Fruit fly (Drosophila melanogaster) whole organism, embryonic: Measurements from ENCODE around the gene aru.
A peak's percentile ranks its signal among the peaks of the same experiment; 100 is the strongest.

Experiments used
- Adf1 ChIP-seq: fragments of 200-800 bp; sonication (Bioruptor generic); IDR thresholded peaks from 2 replicates; pipeline ENCODE4 v1.3.6; 2022; ENCODE audit warnings: missing biosample characterization, missing genetic modification characterization
- Atf6 ChIP-seq: fragments of 200-800 bp; sonication (Bioruptor generic); IDR thresholded peaks from 2 replicates; pipeline ENCODE4 v1.3.6; 2022; ENCODE audit warnings: missing biosample characterization, missing genetic modification characterization
- CG10267 ChIP-seq: fragments of 200-800 bp; sonication (Bioruptor generic); optimal IDR thresholded peaks from 2 replicates; lab custom pipeline; 2018; ENCODE audit warnings: missing biosample characterization, mild to moderate bottlenecking, missing genetic modification characterization, moderate library complexity
- CG17361 ChIP-seq: fragments of 200-800 bp; sonication (Bioruptor generic); IDR thresholded peaks from 3 replicates; pipeline ENCODE4 v1.3.6; 2022; ENCODE audit warnings: missing biosample characterization, missing genetic modification characterization
- CG18262 ChIP-seq: fragments of 200-800 bp; optimal IDR thresholded peaks from 3 replicates; lab custom pipeline; 2019; ENCODE audit warnings: missing biosample characterization, mild to moderate bottlenecking, missing genetic modification characterization, moderate library complexity
- CG18764 ChIP-seq: fragments of 200-800 bp; sonication (Bioruptor generic); optimal IDR thresholded peaks from 3 replicates; lab custom pipeline; 2016; ENCODE audit warnings: missing biosample characterization, missing genetic modification characterization
- CG3281 ChIP-seq: fragments of 200-800 bp; sonication (Bioruptor generic); optimal IDR thresholded peaks from 3 replicates; lab custom pipeline; 2017; ENCODE audit warnings: missing biosample characterization, mild to moderate bottlenecking, missing genetic modification characterization
- CG34376 ChIP-seq: fragments of 200-800 bp; sonication (Bioruptor generic); optimal IDR thresholded peaks from 2 replicates; lab custom pipeline; 2018; ENCODE audit warnings: missing biosample characterization, mild to moderate bottlenecking, missing genetic modification characterization
- CG4424 ChIP-seq: fragments of 200-800 bp; sonication (Bioruptor generic); optimal IDR thresholded peaks from 3 replicates; lab custom pipeline; 2016; ENCODE audit warnings: missing biosample characterization, missing genetic modification characterization
- CG4707 ChIP-seq: fragments of 200-800 bp; sonication (Bioruptor generic); optimal IDR thresholded peaks from 2 replicates; lab custom pipeline; 2018; ENCODE audit warnings: missing biosample characterization, mild to moderate bottlenecking, missing genetic modification characterization, moderate library complexity
- D ChIP-seq, 2 experiments: fragments of 200-800 bp in 1 of 2; fragments of >200 bp in 1 of 2; sonication (Bioruptor generic) in 1 of 2; optimal IDR thresholded peaks; 2 replicates in 1 of 2; 3 replicates in 1 of 2; lab custom pipeline; 2017; ENCODE audit warnings: mild to moderate bottlenecking in 1 of 2, missing biosample characterization in 1 of 2, missing genetic modification characterization in 1 of 2, missing genetic modification reagents in 1 of 2
- Dbx ChIP-seq: fragments of 200-800 bp; sonication (Bioruptor generic); IDR thresholded peaks from 3 replicates; pipeline ENCODE4 v1.3.6; 2022; ENCODE audit warnings: missing biosample characterization, missing genetic modification characterization
- ERR ChIP-seq: fragments of 200-800 bp; sonication (Bioruptor generic); optimal IDR thresholded peaks from 2 replicates; lab custom pipeline; 2016; ENCODE audit warnings: missing biosample characterization, missing genetic modification characterization
- Fer3 ChIP-seq: fragments of 200-800 bp; sonication (Bioruptor generic); optimal IDR thresholded peaks from 2 replicates; lab custom pipeline; 2018; ENCODE audit warnings: missing biosample characterization, mild to moderate bottlenecking, missing genetic modification characterization, moderate library complexity
- HHEX ChIP-seq: fragments of 200-800 bp; sonication (Bioruptor generic); optimal IDR thresholded peaks from 3 replicates; lab custom pipeline; 2017; ENCODE audit warnings: missing biosample characterization, mild to moderate bottlenecking, missing genetic modification characterization, missing genetic modification reagents
- Hand ChIP-seq: fragments of 200-800 bp; sonication (Bioruptor generic); optimal IDR thresholded peaks from 2 replicates; lab custom pipeline; 2017; ENCODE audit warnings: mild to moderate bottlenecking, missing biosample characterization, missing genetic modification reagents, missing genetic modification characterization
- Mrtf ChIP-seq: fragments of 200-800 bp; sonication (Bioruptor generic); IDR thresholded peaks from 3 replicates; pipeline ENCODE4 v1.3.6; 2022; ENCODE audit warnings: missing biosample characterization, missing genetic modification characterization
- NfI ChIP-seq: fragments of 200-800 bp; sonication (Bioruptor generic); optimal IDR thresholded peaks from 3 replicates; lab custom pipeline; 2018; ENCODE audit warnings: missing biosample characterization, mild to moderate bottlenecking, missing genetic modification characterization, moderate library complexity
- Rx ChIP-seq: fragments of 200-800 bp; sonication (Bioruptor generic); IDR thresholded peaks from 2 replicates; pipeline ENCODE4 v1.3.6; 2022; ENCODE audit warnings: missing biosample characterization, missing genetic modification characterization
- Sox100B ChIP-seq: fragments of 200-800 bp; sonication (Bioruptor generic); optimal IDR thresholded peaks from 3 replicates; lab custom pipeline; 2018; ENCODE audit warnings: missing biosample characterization, mild to moderate bottlenecking, missing genetic modification characterization
- Stat92E ChIP-seq, 3 experiments: fragments of >200 bp in 2 of 3; fragments of 200-800 bp in 1 of 3; sonication (Bioruptor generic) in 1 of 3; optimal IDR thresholded peaks; 2 replicates each; lab custom pipeline; 2017 to 2019; ENCODE audit warnings: missing biosample characterization in 3 of 3, missing genetic modification characterization in 3 of 3, mild to moderate bottlenecking in 1 of 3, moderate library complexity in 1 of 3
- Tbp ChIP-seq: fragments of >200 bp; optimal IDR thresholded peaks from 2 replicates; lab custom pipeline; 2018; ENCODE audit warnings: missing biosample characterization, missing genetic modification characterization
- danr ChIP-seq: fragments of 200-800 bp; sonication (Bioruptor generic); IDR thresholded peaks from 2 replicates; pipeline ENCODE4 v1.3.6; 2022; ENCODE audit warnings: missing biosample characterization, missing genetic modification characterization
- dimm ChIP-seq: fragments of 200-800 bp; sonication (Bioruptor generic); IDR thresholded peaks from 2 replicates; pipeline ENCODE4 v1.3.6; 2022; ENCODE audit warnings: missing biosample characterization, missing genetic modification characterization
- disco-r ChIP-seq: fragments of 200-800 bp; sonication (Bioruptor generic); optimal IDR thresholded peaks from 2 replicates; lab custom pipeline; 2016; ENCODE audit warnings: missing biosample characterization, missing genetic modification characterization
- en ChIP-seq: fragments of 200-800 bp; sonication (Bioruptor generic); optimal IDR thresholded peaks from 2 replicates; lab custom pipeline; 2016; ENCODE audit warnings: missing biosample characterization, missing genetic modification characterization
- fd3F ChIP-seq: fragments of 200-800 bp; sonication (Bioruptor generic); optimal IDR thresholded peaks from 2 replicates; lab custom pipeline; 2018; ENCODE audit warnings: missing biosample characterization, mild to moderate bottlenecking, missing genetic modification characterization, moderate library complexity
- gsb ChIP-seq: fragments of 200-800 bp; sonication (Bioruptor generic); IDR thresholded peaks from 2 replicates; pipeline ENCODE4 v1.3.6; 2022; ENCODE audit warnings: missing biosample characterization, missing genetic modification characterization
- h ChIP-seq: fragments of >200 bp; optimal IDR thresholded peaks from 2 replicates; lab custom pipeline; 2017
- hb ChIP-seq: fragments of 200-800 bp; sonication (Bioruptor generic); IDR thresholded peaks from 3 replicates; pipeline ENCODE4 v1.3.6; 2022; ENCODE audit warnings: missing biosample characterization, missing genetic modification characterization; ENCODE audit not compliant: partially characterized antibody
- hkb ChIP-seq, 2 experiments: fragments of 200-800 bp in 1 of 2; fragments of >200 bp in 1 of 2; sonication (Bioruptor generic) in 1 of 2; IDR thresholded peaks in 1 of 2; optimal IDR thresholded peaks in 1 of 2; 2 replicates each; pipeline versions ENCODE4 v1.3.6 to Lab custom; 2017 to 2022; ENCODE audit warnings: missing biosample characterization in 1 of 2, missing genetic modification characterization in 1 of 2
- ken ChIP-seq: fragments of 200-800 bp; sonication (Bioruptor generic); IDR thresholded peaks from 3 replicates; pipeline ENCODE4 v1.3.6; 2022; ENCODE audit warnings: missing biosample characterization, missing genetic modification characterization
- lbe ChIP-seq: fragments of 200-800 bp; sonication (Bioruptor generic); optimal IDR thresholded peaks from 2 replicates; lab custom pipeline; 2016; ENCODE audit warnings: missing biosample characterization, mild to moderate bottlenecking, missing genetic modification characterization
- mld ChIP-seq: fragments of 200-800 bp; sonication (Bioruptor generic); IDR thresholded peaks from 3 replicates; pipeline ENCODE4 v1.3.6; 2022; ENCODE audit warnings: missing biosample characterization, missing genetic modification characterization; ENCODE audit not compliant: partially characterized antibody
- nom ChIP-seq: fragments of 200-800 bp; sonication (Bioruptor generic); optimal IDR thresholded peaks from 2 replicates; lab custom pipeline; 2017; ENCODE audit warnings: missing biosample characterization, missing genetic modification characterization, mild to moderate bottlenecking, moderate library complexity, missing genetic modification reagents
- p53 ChIP-seq: fragments of 200-800 bp; sonication (Bioruptor generic); optimal IDR thresholded peaks from 2 replicates; lab custom pipeline; 2016; ENCODE audit warnings: missing biosample characterization, missing genetic modification characterization
- pros ChIP-seq: fragments of 200-800 bp; sonication (Bioruptor generic); optimal IDR thresholded peaks from 3 replicates; lab custom pipeline; 2019; ENCODE audit warnings: missing biosample characterization, mild to moderate bottlenecking, missing genetic modification characterization, moderate library complexity
- pum ChIP-seq: fragments of 200-800 bp; sonication (Bioruptor generic); optimal IDR thresholded peaks from 2 replicates; lab custom pipeline; 2016; ENCODE audit warnings: missing biosample characterization, missing genetic modification characterization
- rib ChIP-seq: fragments of 200-800 bp; sonication (Bioruptor generic); IDR thresholded peaks from 2 replicates; pipeline ENCODE4 v1.3.6; 2022; ENCODE audit warnings: missing biosample characterization, missing genetic modification characterization
- sim ChIP-seq: fragments of 200-800 bp; sonication (Bioruptor generic); IDR thresholded peaks from 2 replicates; pipeline ENCODE4 v1.3.6; 2022; ENCODE audit warnings: missing biosample characterization, missing genetic modification characterization
- tll ChIP-seq, 2 experiments: fragments of 200-800 bp in 1 of 2; fragments of >200 bp in 1 of 2; sonication (Bioruptor generic) in 1 of 2; optimal IDR thresholded peaks; 2 replicates each; lab custom pipeline; 2017 to 2019; ENCODE audit warnings: missing biosample characterization in 2 of 2, missing genetic modification characterization in 2 of 2, mild to moderate bottlenecking in 1 of 2, moderate library complexity in 1 of 2
- tx ChIP-seq: fragments of 200-800 bp; sonication (Bioruptor generic); optimal IDR thresholded peaks from 2 replicates; lab custom pipeline; 2016; ENCODE audit warnings: missing biosample characterization, missing genetic modification characterization
- vvl ChIP-seq: fragments of 200-800 bp; sonication (Bioruptor generic); IDR thresholded peaks from 2 replicates; pipeline ENCODE4 v1.3.6; 2022; ENCODE audit warnings: missing biosample characterization, missing genetic modification characterization

The aru gene

DNA sequence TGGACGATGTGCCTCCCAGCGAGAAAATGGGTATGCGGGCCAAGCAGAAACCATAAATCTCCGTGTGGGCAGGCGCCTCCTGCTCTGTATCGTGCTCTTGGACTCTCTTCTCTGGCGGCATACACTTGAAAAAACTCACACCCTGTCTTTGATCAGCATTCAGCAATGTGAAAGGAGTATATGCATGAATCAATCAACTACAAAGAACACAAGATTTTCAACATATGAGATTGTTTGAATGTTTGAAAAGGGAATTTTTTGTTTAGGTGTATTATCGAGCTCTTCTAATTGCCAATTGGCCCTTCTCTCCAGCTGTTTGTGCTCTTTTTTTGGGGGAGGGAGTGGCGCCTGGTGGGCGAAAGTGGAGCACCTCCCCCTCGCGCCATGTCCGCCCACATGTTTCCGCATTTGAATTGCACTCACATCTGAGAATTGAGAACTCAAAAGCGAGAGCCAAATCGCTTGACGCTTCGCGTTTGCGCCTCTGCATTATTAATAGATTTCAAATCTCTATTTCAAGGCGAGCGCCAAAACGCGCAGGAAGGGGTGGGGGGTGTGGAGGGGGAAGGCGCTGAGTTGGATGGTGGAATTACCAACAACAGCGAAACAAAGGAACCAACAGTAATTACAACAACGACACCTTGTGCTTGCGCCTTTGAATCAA lies 22.7 kb downstream of the aru start (continued):
- TF ChIP-seq Rx (GFP tag; lab: Robert Waterston, UW) (peak; percentile 88), en (GFP tag; lab: Kevin White, UChicago) (peak; percentile 78), D (optimal IDR thresholded peaks at IDR 0.05; lab: Kevin White, UChicago) (no peak), D (GFP tag; optimal IDR thresholded peaks at IDR 0.05; lab: Kevin White, UChicago) (peak; percentile 82), Tbp (GFP tag; lab: Kevin White, UChicago) (no peak), ken (peak; percentile 90), pum (GFP tag; lab: Kevin White, UChicago) (peak; percentile 83), CG17361 (peak; percentile 71; the same call in 2 of the 3 replicates), lbe (GFP tag; lab: Kevin White, UChicago) (peak; percentile 26), tll (GFP tag; optimal IDR thresholded peaks at IDR 0.05; lab: Kevin White, UChicago) (no peak), CG3281 (peak; percentile 87), fd3F (GFP tag; lab: Kevin White, UChicago) (peak; percentile 83), Hand (GFP tag; lab: Kevin White, UChicago) (peak; percentile 79), nom (GFP tag; lab: Kevin White, UChicago) (no peak), Mrtf (GFP tag; lab: Robert Waterston, UW) (peak; percentile 91), Atf6 (GFP tag; lab: Robert Waterston, UW) (peak; percentile 87), CG10267 (tag; lab: Kevin White, UChicago) (peak; percentile 68), p53 (GFP tag; lab: Kevin White, UChicago) (peak; percentile 60), Sox100B (GFP tag; lab: Kevin White, UChicago) (peak; percentile 73), Stat92E (GFP tag; optimal IDR thresholded peaks at IDR 0.05; lab: Kevin White, UChicago) (no peak), ERR (GFP tag; lab: Kevin White, UChicago) (peak; percentile 85), Dbx (GFP tag; lab: Robert Waterston, UW) (peak; percentile 92), CG4707 (GFP tag; lab: Kevin White, UChicago) (peak; percentile 75), danr (GFP tag; lab: Robert Waterston, UW) (peak; percentile 73; the same call in 1 of the 2 replicates), CG18764 (GFP tag; lab: Kevin White, UChicago) (peak; percentile 81), mld (GFP tag; lab: Robert Waterston, UW) (no peak), vvl (GFP tag; lab: Robert Waterston, UW) (peak; percentile 95), Adf1 (GFP tag; lab: Robert Waterston, UW) (peak; percentile 67), rib (peak; percentile 76), CG4424 (GFP tag; lab: Kevin White, UChicago) (peak; percentile 78), hb (no peak), tx (peak; percentile 88), gsb (peak; percentile 82), dimm (GFP tag; lab: Robert Waterston, UW) (peak; percentile 84), h (lab: Kevin White, UChicago) (no peak), NfI (GFP tag; lab: Kevin White, UChicago) (peak; percentile 92), Fer3 (tag; lab: Kevin White, UChicago) (peak; percentile 91), sim (GFP tag; lab: Robert Waterston, UW) (no peak; the same call in none of the 2 replicates), pros (GFP tag; lab: Kevin White, UChicago) (no peak), disco-r (peak; percentile 73), hkb (optimal IDR thresholded peaks at IDR 0.05; lab: Kevin White, UChicago) (no peak), hkb (GFP tag; IDR thresholded peaks at IDR 0.05; lab: Robert Waterston, UW) (peak; percentile 92), HHEX (GFP tag; lab: Kevin White, UChicago) (peak; percentile 90), CG18262 (tag; lab: Kevin White, UChicago) (peak; percentile 80), CG34376 (GFP tag; lab: Kevin White, UChicago) (peak; percentile 67)
